Worm (Caenorhabditis elegans) whole organism, L1 larva: ENCODE results near the gene lipl-7.

ENCODE experiments used
- C34B4.2 ChIP-seq: sonication (generic microtip); optimal IDR thresholded peaks from 2 replicates; lab custom pipeline; 2017; ENCODE audit warnings: mild to moderate bottlenecking, missing genetic modification characterization, missing compliant biosample characterization
- F16B12.6 ChIP-seq: fragments of 150-350 bp; optimal IDR thresholded peaks from 2 replicates; lab custom pipeline; 2014; ENCODE audit warnings: missing biosample characterization, missing genetic modification characterization
- Y116A8C.19 ChIP-seq: sonication (generic microtip); optimal IDR thresholded peaks from 2 replicates; lab custom pipeline; 2016; ENCODE audit warnings: missing compliant biosample characterization, missing genetic modification characterization, borderline replicate concordance
- aha-1 ChIP-seq: fragments of 150-350 bp; optimal IDR thresholded peaks from 2 replicates; lab custom pipeline; 2014; ENCODE audit warnings: missing biosample characterization, missing genetic modification characterization
- blmp-1 ChIP-seq: fragments of 150-350 bp; optimal IDR thresholded peaks from 2 replicates; lab custom pipeline; 2014; ENCODE audit warnings: missing biosample characterization, missing genetic modification characterization
- ceh-63 ChIP-seq: fragments of 200-800 bp; sonication (Bioruptor generic); optimal IDR thresholded peaks from 2 replicates; lab custom pipeline; 2018; ENCODE audit warnings: mild to moderate bottlenecking, missing genetic modification characterization, missing compliant biosample characterization
- ceh-8 ChIP-seq: fragments of 200-800 bp; sonication (Bioruptor generic); optimal IDR thresholded peaks from 2 replicates; lab custom pipeline; 2018; ENCODE audit warnings: mild to moderate bottlenecking, missing genetic modification characterization, moderate library complexity, missing compliant biosample characterization
- ceh-82 ChIP-seq, 3 experiments: fragments of 150-350 bp in 1 of 3; sonication (generic microtip) in 2 of 3; optimal IDR thresholded peaks; 2 replicates each; lab custom pipeline; 2014 to 2017; ENCODE audit warnings: missing biosample characterization in 3 of 3, missing genetic modification characterization in 3 of 3
- ceh-90 ChIP-seq: sonication (generic microtip); optimal IDR thresholded peaks from 2 replicates; lab custom pipeline; 2016; ENCODE audit warnings: missing genetic modification characterization, missing compliant biosample characterization
- dpl-1 ChIP-seq, 3 experiments: fragments of 150-350 bp in 2 of 3; sonication (generic microtip) in 1 of 3; optimal IDR thresholded peaks; 2 replicates each; lab custom pipeline; 2014 to 2017; ENCODE audit warnings: missing biosample characterization in 3 of 3, missing genetic modification characterization in 3 of 3, missing genetic modification reagents in 3 of 3
- dsc-1 ChIP-seq: sonication (generic microtip); optimal IDR thresholded peaks from 2 replicates; lab custom pipeline; 2016; ENCODE audit warnings: mild to moderate bottlenecking, missing genetic modification characterization, missing compliant biosample characterization
- efl-1 ChIP-seq, 4 experiments: fragments of 150-350 bp; optimal IDR thresholded peaks in 3 of 4; peaks in 1 of 4; 1 replicate in 1 of 4; 2 replicates in 3 of 4; lab custom pipeline; 2014; ENCODE audit warnings: missing biosample characterization in 2 of 4, missing genetic modification characterization in 2 of 4, missing genetic modification reagents in 2 of 4
- egl-27 ChIP-seq, 2 experiments: fragments of 150-350 bp in 1 of 2; sonication (generic microtip); optimal IDR thresholded peaks; 3 replicates each; lab custom pipeline; 2017 to 2018; ENCODE audit warnings: missing biosample characterization in 2 of 2, missing genetic modification characterization in 2 of 2, missing genetic modification reagents in 2 of 2
- elt-2 ChIP-seq: sonication (generic microtip); optimal IDR thresholded peaks from 2 replicates; lab custom pipeline; 2016; ENCODE audit warnings: missing genetic modification characterization, mild to moderate bottlenecking, inconsistent platforms, missing compliant biosample characterization, missing genetic modification reagents
- elt-3 ChIP-seq, 6 experiments: fragments of 150-350 bp in 1 of 6; sonication (generic microtip); optimal IDR thresholded peaks; 2 replicates each; lab custom pipeline; 2017 to 2018; ENCODE audit warnings: missing biosample characterization in 6 of 6, missing genetic modification characterization in 6 of 6, inconsistent platforms in 1 of 6
- ets-5 ChIP-seq: fragments of 200-800 bp; sonication (Bioruptor generic); IDR thresholded peaks from 2 replicates; pipeline ENCODE4 v1.3.6; 2022; ENCODE audit warnings: missing genetic modification characterization, missing compliant biosample characterization
- fkh-4 ChIP-seq: sonication (generic microtip); optimal IDR thresholded peaks from 2 replicates; lab custom pipeline; 2016; ENCODE audit warnings: missing compliant biosample characterization, missing genetic modification characterization, borderline replicate concordance
- fkh-8 ChIP-seq: sonication (generic microtip); optimal IDR thresholded peaks from 2 replicates; lab custom pipeline; 2016; ENCODE audit warnings: mild to moderate bottlenecking, missing genetic modification characterization, missing compliant biosample characterization
- hlh-17 ChIP-seq: fragments of 200-800 bp; sonication (Bioruptor generic); optimal IDR thresholded peaks from 2 replicates; lab custom pipeline; 2018; ENCODE audit warnings: missing genetic modification characterization, mild to moderate bottlenecking, missing compliant biosample characterization, moderate library complexity, borderline replicate concordance
- hlh-4 ChIP-seq: sonication (generic microtip); optimal IDR thresholded peaks from 2 replicates; lab custom pipeline; 2016; ENCODE audit warnings: mild to moderate bottlenecking, missing genetic modification characterization, missing compliant biosample characterization
- irx-1 ChIP-seq: sonication (generic microtip); optimal IDR thresholded peaks from 2 replicates; lab custom pipeline; 2016; ENCODE audit warnings: missing genetic modification characterization, missing compliant biosample characterization
- jun-1 ChIP-seq: fragments of 150-350 bp; optimal IDR thresholded peaks from 2 replicates; lab custom pipeline; 2014; ENCODE audit warnings: missing biosample characterization, missing genetic modification reagents, missing genetic modification characterization
- lin-13 ChIP-seq: fragments of 150-350 bp; optimal IDR thresholded peaks from 2 replicates; lab custom pipeline; 2014; ENCODE audit warnings: missing biosample characterization, missing genetic modification reagents, missing genetic modification characterization
- lin-14 ChIP-seq: fragments of 200-800 bp; sonication (Bioruptor generic); optimal IDR thresholded peaks from 2 replicates; lab custom pipeline; 2018; ENCODE audit warnings: mild to moderate bottlenecking, missing genetic modification characterization, moderate library complexity, missing compliant biosample characterization
- lin-35 ChIP-seq, 2 experiments: fragments of 150-350 bp; optimal IDR thresholded peaks; 2 replicates each; lab custom pipeline; 2014; ENCODE audit warnings: missing biosample characterization in 2 of 2, missing genetic modification characterization in 2 of 2, missing genetic modification reagents in 2 of 2
- lin-39 ChIP-seq: fragments of 150-350 bp; optimal IDR thresholded peaks from 2 replicates; lab custom pipeline; 2014; ENCODE audit warnings: missing biosample characterization, missing genetic modification reagents, missing genetic modification characterization
- lir-3 ChIP-seq: sonication (generic microtip); optimal IDR thresholded peaks from 2 replicates; lab custom pipeline; 2016; ENCODE audit warnings: mild to moderate bottlenecking, missing genetic modification characterization, moderate library complexity, missing compliant biosample characterization; ENCODE audit not compliant: poor library complexity
- lsy-2 ChIP-seq, 2 experiments: fragments of 150-350 bp; optimal IDR thresholded peaks; 2 replicates each; lab custom pipeline; 2014; ENCODE audit warnings: missing biosample characterization in 2 of 2, missing genetic modification characterization in 2 of 2
- mep-1 ChIP-seq: fragments of 150-350 bp; optimal IDR thresholded peaks from 2 replicates; lab custom pipeline; 2014; ENCODE audit warnings: missing biosample characterization, missing genetic modification characterization
- nhr-11 ChIP-seq: fragments of 150-350 bp; optimal IDR thresholded peaks from 2 replicates; lab custom pipeline; 2014; ENCODE audit warnings: missing biosample characterization, missing genetic modification characterization
- nhr-19 ChIP-seq: fragments of 200-800 bp; sonication (Bioruptor generic); conservative IDR thresholded peaks from 2 replicates; pipeline ENCODE4 v1.3.6; 2022; ENCODE audit warnings: missing genetic modification characterization, missing compliant biosample characterization
- nhr-20 ChIP-seq: sonication (generic microtip); optimal IDR thresholded peaks from 2 replicates; lab custom pipeline; 2016; ENCODE audit warnings: mild to moderate bottlenecking, missing genetic modification characterization, missing compliant biosample characterization
- nhr-237 ChIP-seq: fragments of 150-350 bp; optimal IDR thresholded peaks from 2 replicates; lab custom pipeline; 2014; ENCODE audit warnings: missing biosample characterization, missing genetic modification characterization
- nhr-28 ChIP-seq: fragments of 150-350 bp; optimal IDR thresholded peaks from 2 replicates; lab custom pipeline; 2014; ENCODE audit warnings: missing biosample characterization, missing genetic modification characterization
- nhr-47 ChIP-seq: sonication (generic microtip); optimal IDR thresholded peaks from 2 replicates; lab custom pipeline; 2016; ENCODE audit warnings: mild to moderate bottlenecking, missing genetic modification characterization, moderate library complexity, missing compliant biosample characterization
- nhr-71 ChIP-seq: sonication (generic microtip); optimal IDR thresholded peaks from 2 replicates; lab custom pipeline; 2016; ENCODE audit warnings: mild to moderate bottlenecking, missing genetic modification characterization, moderate library complexity, missing compliant biosample characterization
- nhr-77 ChIP-seq: fragments of 150-350 bp; optimal IDR thresholded peaks from 2 replicates; lab custom pipeline; 2014; ENCODE audit warnings: missing biosample characterization, missing genetic modification characterization
- nhr-84 ChIP-seq: sonication (generic microtip); optimal IDR thresholded peaks from 2 replicates; lab custom pipeline; 2017; ENCODE audit warnings: missing biosample characterization, missing genetic modification characterization
- nhr-85 ChIP-seq: sonication (generic microtip); peaks from one replicate; lab custom pipeline; 2016; ENCODE audit warnings: missing genetic modification characterization, inconsistent platforms, missing compliant biosample characterization
- nhr-90 ChIP-seq: sonication (generic microtip); optimal IDR thresholded peaks from 2 replicates; lab custom pipeline; 2016; ENCODE audit warnings: mild to moderate bottlenecking, missing genetic modification characterization, missing compliant biosample characterization; ENCODE audit not compliant: poor library complexity
- pax-3 ChIP-seq: fragments of 200-800 bp; sonication (Bioruptor generic); optimal IDR thresholded peaks from 2 replicates; lab custom pipeline; 2018; ENCODE audit warnings: mild to moderate bottlenecking, missing genetic modification characterization, moderate library complexity, missing compliant biosample characterization
- rnt-1 ChIP-seq: sonication (generic microtip); optimal IDR thresholded peaks from 2 replicates; lab custom pipeline; 2016; ENCODE audit warnings: mild to moderate bottlenecking, missing genetic modification characterization, moderate library complexity, missing compliant biosample characterization
- skn-1 ChIP-seq: fragments of 150-350 bp; optimal IDR thresholded peaks from 2 replicates; lab custom pipeline; 2014; ENCODE audit warnings: missing biosample characterization, missing genetic modification characterization
- snu-23 ChIP-seq: sonication (generic microtip); optimal IDR thresholded peaks from 2 replicates; lab custom pipeline; 2016; ENCODE audit warnings: missing genetic modification characterization, missing compliant biosample characterization
- tbx-2 ChIP-seq: sonication (generic microtip); optimal IDR thresholded peaks from 2 replicates; lab custom pipeline; 2016; ENCODE audit warnings: missing genetic modification characterization, missing compliant biosample characterization
- unc-86 ChIP-seq: sonication (generic microtip); optimal IDR thresholded peaks from 2 replicates; lab custom pipeline; 2016; ENCODE audit warnings: missing genetic modification characterization, missing compliant biosample characterization
- xbp-1 ChIP-seq: sonication (generic microtip); optimal IDR thresholded peaks from 2 replicates; lab custom pipeline; 2016; ENCODE audit warnings: missing genetic modification characterization, missing compliant biosample characterization
- ztf-11 ChIP-seq, 2 experiments: sonication (generic microtip); optimal IDR thresholded peaks; 2 replicates each; lab custom pipeline; 2016 to 2017; ENCODE audit warnings: missing genetic modification characterization in 2 of 2, missing biosample characterization in 1 of 2, missing compliant biosample characterization in 1 of 2
- ztf-4 ChIP-seq: fragments of 150-350 bp; optimal IDR thresholded peaks from 2 replicates; lab custom pipeline; 2014; ENCODE audit warnings: missing biosample characterization, missing genetic modification characterization

The lipl-7 gene

DNA sequence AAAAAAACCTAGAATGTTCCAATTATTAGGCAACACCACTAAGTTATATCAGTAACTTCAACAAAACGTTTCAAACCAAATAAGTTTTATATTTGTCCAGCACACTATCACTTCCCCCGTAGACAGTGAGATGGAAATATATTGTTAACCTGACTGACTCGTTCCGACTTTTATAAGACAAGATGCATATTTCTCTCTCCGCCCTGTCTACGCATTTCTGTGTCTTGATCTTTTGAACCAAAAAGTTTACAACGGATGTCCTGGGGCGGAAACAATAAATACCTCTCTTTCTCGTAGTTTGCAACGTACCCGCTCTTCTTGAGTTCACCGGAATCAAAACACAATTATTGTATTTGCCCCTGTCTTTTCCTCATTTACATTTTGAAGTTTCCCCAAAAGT, 9.6 kb upstream of the lipl-7 start:
- TF ChIP-seq lin-14 (GFP tag; lab: Kevin White, UChicago) (peak; percentile 65), aha-1 (tag; lab: Kevin White, UChicago) (no peak), rnt-1 (tag; lab: Kevin White, UChicago) (no peak), elt-3 (tag; optimal IDR thresholded peaks at IDR 0.05; lab: Kevin White, UChicago) (peak in 2 of 6 experiments; percentile 76 to 78), ceh-82 (tag; optimal IDR thresholded peaks at IDR 0.05; lab: Kevin White, UChicago) (no peak), pax-3 (tag; lab: Kevin White, UChicago) (no peak), nhr-237 (tag; lab: Kevin White, UChicago) (no peak), nhr-84 (tag; lab: Kevin White, UChicago) (no peak), nhr-85 (tag; lab: Kevin White, UChicago) (peak; percentile 50), hlh-17 (GFP tag; lab: Kevin White, UChicago) (no peak), nhr-71 (tag; lab: Kevin White, UChicago) (peak; percentile 85), lir-3 (tag; lab: Kevin White, UChicago) (no peak)

DNA sequence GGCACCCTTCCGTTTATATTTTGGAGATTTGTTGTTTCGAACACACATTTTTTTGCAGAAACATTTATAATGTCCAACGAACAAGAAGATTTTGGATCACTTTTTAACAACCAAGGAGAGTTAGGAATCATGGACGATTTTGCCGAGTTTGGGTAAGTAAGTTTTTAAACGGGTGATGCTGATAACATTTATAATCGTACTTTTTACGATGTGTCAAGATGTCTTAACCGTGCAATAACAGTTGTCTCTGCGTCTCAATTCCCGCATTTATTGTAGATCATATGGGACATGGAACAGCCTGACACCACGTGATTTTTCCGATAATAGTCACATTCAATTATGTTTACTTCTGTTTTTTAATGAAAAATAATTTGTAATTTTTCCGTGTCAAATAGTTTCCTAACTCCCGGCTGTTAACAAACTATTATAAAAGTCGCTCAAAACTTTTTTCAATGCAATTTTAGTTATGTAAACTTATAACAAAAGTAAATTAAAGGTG, 9.0 kb upstream of the lipl-7 start, which contains the start of gene daf-14:
Gene daf-14, plus strand, starts transcription at position 51 of the 499 bp plus-strand sequence.
- no peak for TF ChIP-seq lin-39
- peak in 1 of 2 experiments; percentile 0 for TF ChIP-seq lsy-2 (tag; optimal IDR thresholded peaks at IDR 0.05; lab: Kevin White, UChicago)
- no peak for TF ChIP-seq nhr-77 (tag; lab: Kevin White, UChicago)
- no peak for TF ChIP-seq ztf-4 (tag; lab: Kevin White, UChicago)
- TF ChIP-seq lin-14 (GFP tag; lab: Kevin White, UChicago): peak; percentile 53
- no peak for TF ChIP-seq xbp-1
- TF ChIP-seq dpl-1 (GFP tag; optimal IDR thresholded peaks at IDR 0.05; lab: Kevin White, UChicago): peak; percentile 8 to 55 (median 31)
- no peak for TF ChIP-seq ceh-90 (tag; lab: Kevin White, UChicago)
- no peak for TF ChIP-seq skn-1 (tag; lab: Kevin White, UChicago)
- no peak for TF ChIP-seq fkh-8 (tag; lab: Kevin White, UChicago)
- TF ChIP-seq nhr-20 (tag; lab: Kevin White, UChicago): peak; percentile 34
- TF ChIP-seq ceh-8: no peak
- no peak for TF ChIP-seq jun-1
- no peak for TF ChIP-seq unc-86 (tag; lab: Kevin White, UChicago)
- peak; percentile 31 for TF ChIP-seq snu-23
- peak; percentile 19 for TF ChIP-seq blmp-1 (tag; lab: Kevin White, UChicago)
- no peak for TF ChIP-seq fkh-4
- no peak for TF ChIP-seq ets-5
- TF ChIP-seq ztf-11 (tag; optimal IDR thresholded peaks at IDR 0.05; lab: Kevin White, UChicago): no peak
- no peak for TF ChIP-seq ceh-63 (GFP tag; lab: Kevin White, UChicago)
- no peak for TF ChIP-seq nhr-11 (tag; lab: Kevin White, UChicago)
- TF ChIP-seq hlh-4 (tag; lab: Kevin White, UChicago): no peak
- no peak for TF ChIP-seq egl-27 (tag; optimal IDR thresholded peaks at IDR 0.05; lab: Kevin White, UChicago)
- TF ChIP-seq nhr-19: peak; percentile 49
- TF ChIP-seq F16B12.6 (tag; lab: Kevin White, UChicago): no peak
- TF ChIP-seq nhr-71 (tag; lab: Kevin White, UChicago): peak; percentile 66
- TF ChIP-seq mep-1 (tag; lab: Kevin White, UChicago): peak; percentile 22
- peak in 2 of 6 experiments; percentile 4 to 36 for TF ChIP-seq elt-3 (tag; optimal IDR thresholded peaks at IDR 0.05; lab: Kevin White, UChicago)
- TF ChIP-seq lin-13 (GFP tag; lab: Kevin White, UChicago): no peak
- no peak for TF ChIP-seq efl-1 (optimal IDR thresholded peaks at IDR 0.05; lab: Kevin White, UChicago)
- peak in 1 of 2 experiments; percentile 72 for TF ChIP-seq efl-1 (GFP tag; optimal IDR thresholded peaks at IDR 0.05 in 1 of 2; lab: Kevin White, UChicago)
- TF ChIP-seq Y116A8C.19 (tag; lab: Kevin White, UChicago): no peak
- peak; percentile 50 for TF ChIP-seq nhr-90
- peak; percentile 81 for TF ChIP-seq nhr-85 (tag; lab: Kevin White, UChicago)
- peak; percentile 30 to 84 for TF ChIP-seq lin-35 (GFP tag; optimal IDR thresholded peaks at IDR 0.05; lab: Kevin White, UChicago)
- no peak for TF ChIP-seq irx-1
- TF ChIP-seq elt-2 (tag; lab: Kevin White, UChicago): peak; percentile 22
- TF ChIP-seq nhr-47 (tag; lab: Kevin White, UChicago): peak; percentile 25
- no peak for TF ChIP-seq C34B4.2 (tag; lab: Kevin White, UChicago)
- no peak for TF ChIP-seq dsc-1
- no peak for TF ChIP-seq nhr-28
- TF ChIP-seq tbx-2 (tag; lab: Kevin White, UChicago): peak; percentile 3
